Worm (Caenorhabditis elegans): Measurements from ENCODE around the gene T04B2.3.

T04B2.3 gene

ce11 chrIV:10059175-10059574 is 12.0 kb downstream of the T04B2.3 start:
- TF ChIP-seq tbx-2 (tag; optimal IDR thresholded peaks at IDR 0.05) (no peak), eor-1 (tag; optimal IDR thresholded peaks at IDR 0.05) (no peak), ceh-28 (tag; optimal IDR thresholded peaks at IDR 0.05) (no peak), elt-3 (tag; optimal IDR thresholded peaks at IDR 0.05) (no peak), nhr-28 (tag; optimal IDR thresholded peaks at IDR 0.05) (no peak), fos-1 (tag; optimal IDR thresholded peaks at IDR 0.05) (peak; percentile 52), nhr-77 (tag; optimal IDR thresholded peaks at IDR 0.05) (no peak), R02D3.7 (tag; optimal IDR thresholded peaks at IDR 0.05) (no peak), nhr-76 (tag; optimal IDR thresholded peaks at IDR 0.05) (no peak), zag-1 (tag; optimal IDR thresholded peaks at IDR 0.05) (no peak), aly-2 (tag; optimal IDR thresholded peaks at IDR 0.05) (no peak), nhr-67 (tag; optimal IDR thresholded peaks at IDR 0.05) (no peak), nhr-237 (tag; optimal IDR thresholded peaks at IDR 0.05) (no peak), mdl-1 (tag; optimal IDR thresholded peaks at IDR 0.05) (no peak), unc-62 (GFP tag; optimal IDR thresholded peaks at IDR 0.05) (no peak), fkh-2 (tag; optimal IDR thresholded peaks at IDR 0.05) (no peak), egl-27 (tag; optimal IDR thresholded peaks at IDR 0.05) (no peak), sea-2 (GFP tag; optimal IDR thresholded peaks at IDR 0.05) (no peak), elt-1 (tag; optimal IDR thresholded peaks at IDR 0.05) (no peak), mml-1 (tag; optimal IDR thresholded peaks at IDR 0.05) (no peak), ama-1 (optimal IDR thresholded peaks at IDR 0.05) (no peak), nhr-43 (tag; optimal IDR thresholded peaks at IDR 0.05; ENCODE audit: poor library complexity, severe bottlenecking) (no peak), snpc-4 (tag; optimal IDR thresholded peaks at IDR 0.05) (no peak), nhr-23 (tag; optimal IDR thresholded peaks at IDR 0.05) (no peak), ztf-11 (tag; optimal IDR thresholded peaks at IDR 0.05) (no peak), daf-12 (tag; optimal IDR thresholded peaks at IDR 0.05) (no peak), nfya-1 (tag; optimal IDR thresholded peaks at IDR 0.05; ENCODE audit: insufficient read depth) (no peak), egl-5 (tag; optimal IDR thresholded peaks at IDR 0.05) (no peak), jun-1 (tag; optimal IDR thresholded peaks at IDR 0.05) (peak; percentile 46), unc-39 (tag; optimal IDR thresholded peaks at IDR 0.05) (no peak), hmg-11 (tag; optimal IDR thresholded peaks at IDR 0.05) (no peak), lsy-12 (tag; optimal IDR thresholded peaks at IDR 0.05) (no peak), elt-2 (tag; optimal IDR thresholded peaks at IDR 0.05) (peak; percentile 99), ceh-9 (tag; optimal IDR thresholded peaks at IDR 0.05) (no peak), nhr-12 (tag; optimal IDR thresholded peaks at IDR 0.05) (no peak), fkh-10 (GFP tag; optimal IDR thresholded peaks at IDR 0.05) (no peak), pqm-1 (tag; optimal IDR thresholded peaks at IDR 0.05) (peak; percentile 99), nhr-25 (tag; optimal IDR thresholded peaks at IDR 0.05) (no peak), lin-15B (tag; optimal IDR thresholded peaks at IDR 0.05) (no peak), ceh-16 (tag; optimal IDR thresholded peaks at IDR 0.05) (no peak), ceh-82 (tag; optimal IDR thresholded peaks at IDR 0.05) (no peak), ZK546.5 (tag; optimal IDR thresholded peaks at IDR 0.05) (no peak), pha-4 (tag; optimal IDR thresholded peaks at IDR 0.05) (peak; percentile 42)

- TF ChIP-seq lin-15B (tag; optimal IDR thresholded peaks at IDR 0.05), result no peak
- no peak for TF ChIP-seq ceh-28 (tag; optimal IDR thresholded peaks at IDR 0.05)
- no peak for TF ChIP-seq jun-1 (tag; optimal IDR thresholded peaks at IDR 0.05)
- no peak for TF ChIP-seq R02D3.7 (tag; optimal IDR thresholded peaks at IDR 0.05)
- TF ChIP-seq nfya-1 (tag; optimal IDR thresholded peaks at IDR 0.05; ENCODE audit: insufficient read depth), result no peak
- TF ChIP-seq nhr-25 (tag; optimal IDR thresholded peaks at IDR 0.05), result no peak
- TF ChIP-seq elt-1 (tag; optimal IDR thresholded peaks at IDR 0.05), result no peak
- no peak for TF ChIP-seq ceh-82 (tag; optimal IDR thresholded peaks at IDR 0.05)
- no peak for TF ChIP-seq lin-39 (tag; optimal IDR thresholded peaks at IDR 0.05)
- no peak for TF ChIP-seq nhr-43 (tag; optimal IDR thresholded peaks at IDR 0.05; ENCODE audit: poor library complexity, severe bottlenecking)
- TF ChIP-seq fkh-2 (tag; optimal IDR thresholded peaks at IDR 0.05), result no peak
- no peak for TF ChIP-seq ztf-11 (tag; optimal IDR thresholded peaks at IDR 0.05)
- TF ChIP-seq egl-27 (tag; optimal IDR thresholded peaks at IDR 0.05), result no peak
- TF ChIP-seq nhr-11 (tag; optimal IDR thresholded peaks at IDR 0.05), result no peak
- TF ChIP-seq pqm-1 (tag; optimal IDR thresholded peaks at IDR 0.05), result peak; percentile 3
- TF ChIP-seq mdl-1 (tag; optimal IDR thresholded peaks at IDR 0.05), result no peak
- TF ChIP-seq mml-1 (tag; optimal IDR thresholded peaks at IDR 0.05), result no peak
- TF ChIP-seq ztf-4 (tag; optimal IDR thresholded peaks at IDR 0.05), result no peak
- no peak for TF ChIP-seq nhr-237 (tag; optimal IDR thresholded peaks at IDR 0.05)
- peak; percentile 28 for TF ChIP-seq pha-4 (tag; optimal IDR thresholded peaks at IDR 0.05)
- no peak for TF ChIP-seq nhr-28 (tag; optimal IDR thresholded peaks at IDR 0.05)
- peak; percentile 45 for TF ChIP-seq elt-2 (tag; optimal IDR thresholded peaks at IDR 0.05)
- no peak for TF ChIP-seq egl-5 (tag; optimal IDR thresholded peaks at IDR 0.05)
- TF ChIP-seq lsy-12 (tag; optimal IDR thresholded peaks at IDR 0.05), result no peak
- TF ChIP-seq eor-1 (tag; optimal IDR thresholded peaks at IDR 0.05), result no peak
- TF ChIP-seq fkh-10 (GFP tag; optimal IDR thresholded peaks at IDR 0.05), result no peak
- TF ChIP-seq nhr-76 (tag; optimal IDR thresholded peaks at IDR 0.05), result no peak
These were observed 13.6 kb downstream of the T04B2.3 start for ce11 chrIV:10060795-10061194.
